Fruit fly (Drosophila melanogaster): Measurements from ENCODE around the gene Ulp1.
A peak's percentile ranks its signal among the peaks of the same experiment; 100 is the strongest.

Ulp1 gene

DNA sequence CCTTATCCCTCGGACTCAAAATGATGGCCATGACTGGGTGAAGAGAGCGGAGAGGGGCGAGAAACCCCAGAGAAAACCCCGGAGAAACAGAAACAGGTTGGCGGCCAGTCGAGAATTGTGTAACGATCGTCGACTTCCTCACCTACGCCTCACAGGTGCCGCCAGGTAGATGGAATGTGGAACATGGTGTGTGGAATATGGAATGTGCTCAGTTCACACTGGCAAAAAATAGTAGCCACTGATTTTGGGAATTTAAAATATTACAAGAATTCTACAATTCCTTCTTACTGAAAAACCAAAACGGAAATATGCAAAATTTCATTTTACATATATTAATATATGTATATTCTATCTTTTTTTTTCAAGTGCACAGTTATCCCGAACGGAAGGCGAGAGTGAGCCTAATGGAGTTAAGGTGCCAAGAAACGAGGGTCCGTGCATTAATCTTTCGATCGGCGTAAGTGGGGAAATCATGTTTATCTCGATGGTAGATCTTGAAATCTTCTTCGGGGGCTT is 52.0 kb downstream of the Ulp1 start (continued):
- TF ChIP-seq Hmr (GFP tag; optimal IDR thresholded peaks at IDR 0.05) (peak; percentile 68), ham (GFP tag; IDR thresholded peaks at IDR 0.05) (no peak), ranshi (GFP tag; IDR thresholded peaks at IDR 0.05) (peak; percentile 82), her (GFP tag; optimal IDR thresholded peaks at IDR 0.05) (peak; percentile 3), Max (GFP tag; optimal IDR thresholded peaks at IDR 0.05) (peak; percentile 64), Jarid2 (GFP tag; optimal IDR thresholded peaks at IDR 0.05) (peak; percentile 37), CG12391 (tag; optimal IDR thresholded peaks at IDR 0.05) (peak; percentile 89), pita (GFP tag; optimal IDR thresholded peaks at IDR 0.05) (no peak), CG7357 (GFP tag; IDR thresholded peaks at IDR 0.05) (peak; percentile 51; the same call in 1 of the 3 replicates), CG17186 (GFP tag; optimal IDR thresholded peaks at IDR 0.05) (no peak), sqz (GFP tag; optimal IDR thresholded peaks at IDR 0.05) (peak; percentile 77), vfl (GFP tag; optimal IDR thresholded peaks at IDR 0.05) (peak; percentile 47), Hand (GFP tag; optimal IDR thresholded peaks at IDR 0.05) (peak; percentile 4), gro (GFP tag; optimal IDR thresholded peaks at IDR 0.05) (no peak), vnd (GFP tag; IDR thresholded peaks at IDR 0.05; ENCODE audit: partially characterized antibody) (no peak), cad (GFP tag; optimal IDR thresholded peaks at IDR 0.05) (no peak), CG14860 (GFP tag; IDR thresholded peaks at IDR 0.05; ENCODE audit: partially characterized antibody) (no peak), Drgx (GFP tag; IDR thresholded peaks at IDR 0.05) (peak; percentile 84), CG17385 (GFP tag; optimal IDR thresholded peaks at IDR 0.05) (peak; percentile 72), jumu (GFP tag; optimal IDR thresholded peaks at IDR 0.05) (peak; percentile 37), CG11560 (tag; IDR thresholded peaks at IDR 0.05) (0 out of 3 replicates have a peak, but pooled peaks have one; percentile 58), CTCF (GFP tag; optimal IDR thresholded peaks at IDR 0.05) (no peak), tna (GFP tag; IDR thresholded peaks at IDR 0.05; ENCODE audit: partially characterized antibody) (no peak), CG11456 (GFP tag; IDR thresholded peaks at IDR 0.05) (peak; percentile 79; the same call in 2 of the 3 replicates), row (GFP tag; IDR thresholded peaks at IDR 0.05) (peak; percentile 82), salm (tag; optimal IDR thresholded peaks at IDR 0.05) (peak; percentile 55), HmgZ (tag; optimal IDR thresholded peaks at IDR 0.05) (peak; percentile 50), danr (GFP tag; IDR thresholded peaks at IDR 0.05) (peak; percentile 64), CG10543 (GFP tag; optimal IDR thresholded peaks at IDR 0.05) (no peak), Bdp1 (GFP tag; optimal IDR thresholded peaks at IDR 0.05) (peak; percentile 26), CG7372 (GFP tag; IDR thresholded peaks at IDR 0.05) (peak; percentile 43), Sox100B (GFP tag; optimal IDR thresholded peaks at IDR 0.05) (peak; percentile 75), tap (tag; optimal IDR thresholded peaks at IDR 0.05) (peak; percentile 73), unc-4 (GFP tag; IDR thresholded peaks at IDR 0.05; ENCODE audit: partially characterized antibody) (no peak), D19A (tag; optimal IDR thresholded peaks at IDR 0.05) (peak; percentile 85), Dek (tag; optimal IDR thresholded peaks at IDR 0.05) (peak; percentile 57), CG17829 (tag; optimal IDR thresholded peaks at IDR 0.05) (peak; percentile 92), abd-A (tag; optimal IDR thresholded peaks at IDR 0.05) (peak; percentile 58), Bgb (GFP tag; IDR thresholded peaks at IDR 0.05; ENCODE audit: partially characterized antibody) (no peak), CG10321 (GFP tag; IDR thresholded peaks at IDR 0.05) (no peak), bigmax (GFP tag; optimal IDR thresholded peaks at IDR 0.05) (no peak), stc (GFP tag; IDR thresholded peaks at IDR 0.05) (peak; percentile 58; the same call in 1 of the 2 replicates), CG1647 (GFP tag; optimal IDR thresholded peaks at IDR 0.05) (peak; percentile 34), al (GFP tag; IDR thresholded peaks at IDR 0.05) (peak; percentile 79), CG9876 (GFP tag; optimal IDR thresholded peaks at IDR 0.05) (no peak), gcm2 (GFP tag; optimal IDR thresholded peaks at IDR 0.05) (no peak), dimm (GFP tag; IDR thresholded peaks at IDR 0.05) (peak; percentile 35; the same call in 1 of the 2 replicates), CG10462 (GFP tag; optimal IDR thresholded peaks at IDR 0.05) (peak; percentile 74), bbx (GFP tag; IDR thresholded peaks at IDR 0.05; ENCODE audit: partially characterized antibody) (no peak), CG18619 (GFP tag; optimal IDR thresholded peaks at IDR 0.05) (peak; percentile 76), Neu2 (GFP tag; optimal IDR thresholded peaks at IDR 0.05; ENCODE audit: borderline replicate concordance) (no peak)

Measured in whole organism, embryonic.